Worm (Caenorhabditis elegans) whole organism, early embryonic: ENCODE results near the gene gpdh-2.

Experiments
- B0310.2 ChIP-seq: sonication (generic microtip); optimal IDR thresholded peaks from 2 replicates; lab custom pipeline; 2016; ENCODE audit warnings: mild to moderate bottlenecking, missing genetic modification characterization, missing compliant biosample characterization
- aly-1 ChIP-seq: sonication (generic microtip); optimal IDR thresholded peaks from 2 replicates; lab custom pipeline; 2016; ENCODE audit warnings: missing genetic modification characterization, missing compliant biosample characterization
- ama-1 ChIP-seq: fragments of 150-350 bp; optimal IDR thresholded peaks from 2 replicates; lab custom pipeline; 2014
- ceh-36 ChIP-seq: sonication (generic microtip); optimal IDR thresholded peaks from 2 replicates; lab custom pipeline; 2016; ENCODE audit warnings: missing genetic modification characterization, inconsistent platforms, missing compliant biosample characterization
- ets-7 ChIP-seq: sonication (generic microtip); optimal IDR thresholded peaks from 2 replicates; lab custom pipeline; 2016; ENCODE audit warnings: missing genotype, missing genetic modification characterization, missing compliant biosample characterization
- flt-1 ChIP-seq: fragments of 200-800 bp; sonication (Bioruptor generic); IDR thresholded peaks from 2 replicates; pipeline ENCODE4 v1.3.6; 2022; ENCODE audit warnings: missing genetic modification characterization, missing compliant biosample characterization
- hmbx-1 ChIP-seq: sonication (generic microtip); optimal IDR thresholded peaks from 2 replicates; lab custom pipeline; 2016; ENCODE audit warnings: mild to moderate bottlenecking, missing genetic modification characterization, missing compliant biosample characterization
- hmg-4 ChIP-seq: fragments of 200-800 bp; sonication (Bioruptor generic); optimal IDR thresholded peaks from 2 replicates; lab custom pipeline; 2018; ENCODE audit warnings: mild to moderate bottlenecking, missing genetic modification characterization, missing compliant biosample characterization
- hnd-1 ChIP-seq: sonication (generic microtip); optimal IDR thresholded peaks from 2 replicates; lab custom pipeline; 2016; ENCODE audit warnings: missing genetic modification characterization, missing compliant biosample characterization
- scrt-1 ChIP-seq: fragments of 200-800 bp; sonication (Bioruptor generic); IDR thresholded peaks from 2 replicates; pipeline ENCODE4 v1.3.6; 2022; ENCODE audit warnings: missing genetic modification characterization, missing compliant biosample characterization
- sea-1 ChIP-seq: fragments of 200-800 bp; sonication (Bioruptor generic); conservative IDR thresholded peaks from 2 replicates; pipeline ENCODE4 v1.3.6; 2022; ENCODE audit warnings: missing genetic modification characterization, missing compliant biosample characterization
- tbx-11 ChIP-seq: fragments of 200-800 bp; sonication (Bioruptor generic); IDR thresholded peaks from 2 replicates; pipeline ENCODE4 v1.3.6; 2022; ENCODE audit warnings: missing genetic modification characterization, missing compliant biosample characterization

ce11 chrIII:9817087-9817612, 41.8 kb downstream of the gpdh-2 start, which contains the start of gene cnx-1:
- TF ChIP-seq ets-7 (tag; lab: Kevin White, UChicago) (no peak), aly-1 (tag; lab: Kevin White, UChicago) (peak; percentile 19), ama-1 (lab: Kevin White, UChicago) (no peak), scrt-1 (GFP tag; lab: Robert Waterston, UW) (no peak), sea-1 (GFP tag; lab: Robert Waterston, UW) (no peak), B0310.2 (tag; lab: Kevin White, UChicago) (no peak), hmg-4 (peak; percentile 73), ceh-36 (tag; lab: Kevin White, UChicago) (no peak), hnd-1 (tag; lab: Kevin White, UChicago) (no peak), flt-1 (GFP tag; lab: Robert Waterston, UW) (no peak), hmbx-1 (no peak), tbx-11 (GFP tag; lab: Robert Waterston, UW) (no peak)
